Fruit fly (Drosophila melanogaster): ENCODE data around the gene CG31465.

The CG31465 gene

dm6 chr3R:21834234-21835070 lies 46.2 kb upstream of the CG31465 start (continued):
- TF ChIP-seq odd (GFP tag; optimal IDR thresholded peaks at IDR 0.05), result peak; percentile 40
- no peak for TF ChIP-seq Oaz (GFP tag; IDR thresholded peaks at IDR 0.05)
- peak; percentile 70 for TF ChIP-seq unpg (GFP tag; optimal IDR thresholded peaks at IDR 0.05)
- TF ChIP-seq lab (GFP tag; optimal IDR thresholded peaks at IDR 0.05), result peak; percentile 10
- TF ChIP-seq onecut (GFP tag; IDR thresholded peaks at IDR 0.05), result 0 out of 2 replicates have a peak, but pooled peaks have one; percentile 4
- TF ChIP-seq HLH3B (GFP tag; IDR thresholded peaks at IDR 0.05), result 0 out of 2 replicates have a peak, but pooled peaks have one; percentile 10
- TF ChIP-seq Blimp-1 (GFP tag; optimal IDR thresholded peaks at IDR 0.05), result peak; percentile 27
- peak; percentile 3 for TF ChIP-seq CG1529 (GFP tag; optimal IDR thresholded peaks at IDR 0.05)
- TF ChIP-seq CG3838 (GFP tag; optimal IDR thresholded peaks at IDR 0.05), result no peak
- TF ChIP-seq CG18262 (tag; optimal IDR thresholded peaks at IDR 0.05), result peak; percentile 75
- TF ChIP-seq hbn (GFP tag; IDR thresholded peaks at IDR 0.05; ENCODE audit: partially characterized antibody), result no peak
- no peak for TF ChIP-seq lov (optimal IDR thresholded peaks at IDR 0.05)
- 0 out of 3 replicates have a peak, but pooled peaks have one; percentile 25 for TF ChIP-seq lov (GFP tag; IDR thresholded peaks at IDR 0.05)
- TF ChIP-seq CG33557 (GFP tag; optimal IDR thresholded peaks at IDR 0.05), result peak; percentile 50
- TF ChIP-seq dmrt11E (tag; optimal IDR thresholded peaks at IDR 0.05), result peak; percentile 83
- peak; percentile 26 for TF ChIP-seq CG11504 (tag; optimal IDR thresholded peaks at IDR 0.05)
- TF ChIP-seq z (GFP tag; IDR thresholded peaks at IDR 0.05), result no peak
- TF ChIP-seq Asciz (GFP tag; optimal IDR thresholded peaks at IDR 0.05), result peak; percentile 1
- TF ChIP-seq twi (tag; optimal IDR thresholded peaks at IDR 0.05), result peak; percentile 13
- TF ChIP-seq CG7839 (tag; optimal IDR thresholded peaks at IDR 0.05), result peak; percentile 45
- TF ChIP-seq Optix (GFP tag; IDR thresholded peaks at IDR 0.05), result no peak
- TF ChIP-seq CG12219 (GFP tag; optimal IDR thresholded peaks at IDR 0.05), result peak; percentile 8

dm6 chr3R:21835388-21836200 lies 45.0 kb upstream of the CG31465 start:
- 0 out of 3 replicates have a peak, but pooled peaks have one; percentile 46 for TF ChIP-seq so (GFP tag; IDR thresholded peaks at IDR 0.05)
- no peak for TF ChIP-seq her (GFP tag; optimal IDR thresholded peaks at IDR 0.05)
- TF ChIP-seq CG12155 (GFP tag; optimal IDR thresholded peaks at IDR 0.05), result no peak
- TF ChIP-seq CG2712 (tag; optimal IDR thresholded peaks at IDR 0.05), result peak; percentile 17
- TF ChIP-seq CkIIα-i1 (GFP tag; IDR thresholded peaks at IDR 0.05), result no peak
- TF ChIP-seq Aef1 (GFP tag; IDR thresholded peaks at IDR 0.05), result no peak
- TF ChIP-seq CG16813 (GFP tag; IDR thresholded peaks at IDR 0.05; ENCODE audit: partially characterized antibody), result no peak
- TF ChIP-seq Hey (tag; optimal IDR thresholded peaks at IDR 0.05), result no peak
- TF ChIP-seq ro (GFP tag; IDR thresholded peaks at IDR 0.05), result no peak
- no peak for TF ChIP-seq ase (GFP tag; IDR thresholded peaks at IDR 0.05)
- TF ChIP-seq CG11398 (GFP tag; optimal IDR thresholded peaks at IDR 0.05), result no peak
- no peak for TF ChIP-seq ken (GFP tag; IDR thresholded peaks at IDR 0.05)
- TF ChIP-seq kni (GFP tag; optimal IDR thresholded peaks at IDR 0.05), result peak; percentile 9
- peak; percentile 18 for TF ChIP-seq Spps (tag; optimal IDR thresholded peaks at IDR 0.05)
- peak; percentile 24 for TF ChIP-seq CG12391 (tag; optimal IDR thresholded peaks at IDR 0.05)
- no peak for TF ChIP-seq tio (GFP tag; optimal IDR thresholded peaks at IDR 0.05)
- no peak for TF ChIP-seq Tbp (GFP tag; optimal IDR thresholded peaks at IDR 0.05)
- no peak for TF ChIP-seq lab (GFP tag; optimal IDR thresholded peaks at IDR 0.05)
- TF ChIP-seq MTF-1 (GFP tag; optimal IDR thresholded peaks at IDR 0.05; ENCODE audit: borderline replicate concordance), result no peak
- no peak for TF ChIP-seq hb (GFP tag; IDR thresholded peaks at IDR 0.05; ENCODE audit: partially characterized antibody)
- no peak for TF ChIP-seq CG10366 (GFP tag; IDR thresholded peaks at IDR 0.05)
- TF ChIP-seq ttk (GFP tag; IDR thresholded peaks at IDR 0.05), result no peak
- TF ChIP-seq Vsx1 (GFP tag; optimal IDR thresholded peaks at IDR 0.05), result no peak
- TF ChIP-seq CG18011 (GFP tag; optimal IDR thresholded peaks at IDR 0.05), result no peak
- TF ChIP-seq Hr39 (optimal IDR thresholded peaks at IDR 0.05), result no peak
- no peak for TF ChIP-seq vfl (GFP tag; optimal IDR thresholded peaks at IDR 0.05)
- no peak for TF ChIP-seq H2.0 (GFP tag; IDR thresholded peaks at IDR 0.05)
